Worm (Caenorhabditis elegans): ENCODE results near the gene Y42A5A.3.

The Y42A5A.3 gene

ce11 chrV:11095873-11096272, at the start of gene Y42A5A.3:
TSS of gene Y42A5A.3 (minus strand) at chrV:11095973.
- no peak for TF ChIP-seq attf-4 (tag; optimal IDR thresholded peaks at IDR 0.05)
- TF ChIP-seq lin-13 (GFP tag; optimal IDR thresholded peaks at IDR 0.05), result no peak
- no peak for TF ChIP-seq saeg-2 (GFP tag; IDR thresholded peaks at IDR 0.05)
- TF ChIP-seq ceh-82 (tag; optimal IDR thresholded peaks at IDR 0.05), result no peak
- TF ChIP-seq ceh-44 (GFP tag; IDR thresholded peaks at IDR 0.05), result no peak
- no peak for TF ChIP-seq lir-3 (tag; optimal IDR thresholded peaks at IDR 0.05)
- no peak for TF ChIP-seq tag-97 (GFP tag; IDR thresholded peaks at IDR 0.05)
- no peak for TF ChIP-seq lin-29 (GFP tag; IDR thresholded peaks at IDR 0.05)
- no peak for TF ChIP-seq mes-2 (tag; optimal IDR thresholded peaks at IDR 0.05; ENCODE audit: poor library complexity, severe bottlenecking)
- no peak for TF ChIP-seq D1046.2 (GFP tag; IDR thresholded peaks at IDR 0.05)

DNA sequence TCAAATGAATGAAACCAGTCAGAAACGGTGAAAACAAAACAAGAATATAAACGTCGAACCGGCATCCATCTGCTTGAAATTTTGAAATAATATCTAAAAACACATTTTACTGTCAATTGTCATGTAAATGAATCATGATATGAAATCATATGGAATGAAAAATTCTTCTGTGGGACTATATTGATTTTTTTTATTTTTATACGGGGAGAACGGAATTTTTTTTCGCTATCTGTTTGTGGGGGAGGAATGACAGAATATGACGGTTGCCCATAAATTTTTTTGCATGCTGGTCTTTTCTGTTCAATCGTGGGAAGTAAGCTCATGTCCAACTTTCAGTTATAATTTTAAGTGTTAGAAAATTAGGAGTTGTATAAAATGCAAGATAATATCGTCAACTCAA, 48.9 kb upstream of the Y42A5A.3 start, which contains the start of gene C06H2.7:
C06H2.7 (minus strand) TSS at position 101 of the 400 bp plus-strand sequence.
- TF ChIP-seq nhr-237 (tag; optimal IDR thresholded peaks at IDR 0.05) (no peak), nhr-111 (GFP tag; optimal IDR thresholded peaks at IDR 0.05) (no peak), lin-29 (GFP tag; IDR thresholded peaks at IDR 0.05) (no peak), snpc-4 (tag; optimal IDR thresholded peaks at IDR 0.05) (no peak), hlh-11 (tag; optimal IDR thresholded peaks at IDR 0.05) (no peak), dpl-1 (GFP tag; optimal IDR thresholded peaks at IDR 0.05) (no peak), vab-7 (GFP tag; IDR thresholded peaks at IDR 0.05) (no peak), hlh-30 (tag; optimal IDR thresholded peaks at IDR 0.05; ENCODE audit: insufficient read depth) (no peak), unc-62 (GFP tag; optimal IDR thresholded peaks at IDR 0.05 in 1 of 2) (no peak), unc-62 (tag; optimal IDR thresholded peaks at IDR 0.05) (no peak), lin-15B (tag; optimal IDR thresholded peaks at IDR 0.05) (no peak), ztf-11 (tag; optimal IDR thresholded peaks at IDR 0.05) (no peak), aly-2 (tag; optimal IDR thresholded peaks at IDR 0.05) (no peak), Y75B8A.6 (GFP tag; IDR thresholded peaks at IDR 0.05) (no peak), saeg-2 (GFP tag; IDR thresholded peaks at IDR 0.05) (no peak), ceh-44 (GFP tag; IDR thresholded peaks at IDR 0.05) (no peak), daf-19 (GFP tag; conservative IDR thresholded peaks at IDR 0.05) (no peak), egl-43 (GFP tag; IDR thresholded peaks at IDR 0.05) (no peak), zip-11 (GFP tag; IDR thresholded peaks at IDR 0.05) (no peak), ceh-20 (GFP tag; IDR thresholded peaks at IDR 0.05) (no peak), T26A8.4 (GFP tag; IDR thresholded peaks at IDR 0.05) (no peak)

ce11 chrV:11141179-11141578, 45.4 kb upstream of the Y42A5A.3 start, which contains the start of gene folt-1:
TSS of gene folt-1 (plus strand) at chrV:11141479.
- no peak for TF ChIP-seq madf-5 (GFP tag; IDR thresholded peaks at IDR 0.05)
- TF ChIP-seq nhr-11 (tag; optimal IDR thresholded peaks at IDR 0.05), result no peak
- TF ChIP-seq mep-1 (tag; optimal IDR thresholded peaks at IDR 0.05), result no peak
- no peak for TF ChIP-seq spr-1 (tag; optimal IDR thresholded peaks at IDR 0.05)
- TF ChIP-seq daf-19 (GFP tag; conservative IDR thresholded peaks at IDR 0.05), result no peak
- no peak for TF ChIP-seq tag-97 (GFP tag; IDR thresholded peaks at IDR 0.05)
- TF ChIP-seq nhr-111 (GFP tag; optimal IDR thresholded peaks at IDR 0.05), result no peak
- no peak for TF ChIP-seq nhr-237 (tag; optimal IDR thresholded peaks at IDR 0.05)
- TF ChIP-seq hlh-11 (tag; optimal IDR thresholded peaks at IDR 0.05), result no peak
- TF ChIP-seq T26A8.4 (GFP tag; IDR thresholded peaks at IDR 0.05), result no peak
- TF ChIP-seq egl-27 (tag; optimal IDR thresholded peaks at IDR 0.05), result no peak

- TF ChIP-seq mep-1 (tag; optimal IDR thresholded peaks at IDR 0.05), result peak; percentile 23
- no peak for TF ChIP-seq saeg-2 (GFP tag; IDR thresholded peaks at IDR 0.05)
- TF ChIP-seq nhr-11 (tag; optimal IDR thresholded peaks at IDR 0.05), result peak; percentile 20
- TF ChIP-seq dmd-6 (GFP tag; IDR thresholded peaks at IDR 0.05), result 0 out of 2 replicates have a peak, but pooled peaks have one; percentile 13
- no peak for TF ChIP-seq daf-16 (GFP tag; optimal IDR thresholded peaks at IDR 0.05)
- TF ChIP-seq daf-16 (tag; optimal IDR thresholded peaks at IDR 0.05), result peak; percentile 40
- TF ChIP-seq hlh-11 (tag; optimal IDR thresholded peaks at IDR 0.05), result peak; percentile 62
- TF ChIP-seq nhr-28 (tag; optimal IDR thresholded peaks at IDR 0.05), result peak; percentile 26
- peak; percentile 73 for TF ChIP-seq aha-1 (tag)
- TF ChIP-seq ztf-7 (tag; optimal IDR thresholded peaks at IDR 0.05), result no peak
- peak in 1 of 2 experiments; percentile 48 for TF ChIP-seq mdl-1 (tag; optimal IDR thresholded peaks at IDR 0.05)
- TF ChIP-seq unc-62 (GFP tag; optimal IDR thresholded peaks at IDR 0.05 in 1 of 2), result no peak
- no peak for TF ChIP-seq unc-62 (tag; optimal IDR thresholded peaks at IDR 0.05)
- TF ChIP-seq daf-19 (GFP tag; conservative IDR thresholded peaks at IDR 0.05), result no peak
- TF ChIP-seq dve-1 (tag; optimal IDR thresholded peaks at IDR 0.05; ENCODE audit: insufficient read depth), result peak; percentile 12
- peak; percentile 47 for TF ChIP-seq mxl-3 (GFP tag; optimal IDR thresholded peaks at IDR 0.05)
- peak; percentile 21 for TF ChIP-seq hlh-30 (tag; optimal IDR thresholded peaks at IDR 0.05; ENCODE audit: insufficient read depth)
Observed at ce11 chrV:11140326-11140725, 44.6 kb upstream of the Y42A5A.3 start.

Data from whole organism, L4 larva.